Fruit fly (Drosophila melanogaster) whole organism, pupa: Measurements from ENCODE around the gene CG43051.

Source experiments
- CG10348 ChIP-seq: fragments of 200-800 bp; sonication (Bioruptor generic); IDR thresholded peaks from 2 replicates; pipeline ENCODE4 v1.3.6; 2022; ENCODE audit warnings: missing biosample characterization, missing genetic modification characterization
- CG12605 ChIP-seq: fragments of 200-800 bp; sonication (Bioruptor generic); IDR thresholded peaks from 2 replicates; pipeline ENCODE4 v1.3.6; 2022; ENCODE audit warnings: missing biosample characterization, missing genetic modification characterization
- CG13204 ChIP-seq: fragments of 200-800 bp; sonication (Bioruptor generic); optimal IDR thresholded peaks from 2 replicates; lab custom pipeline; 2018; ENCODE audit warnings: missing biosample characterization, mild to moderate bottlenecking, missing genetic modification characterization, moderate library complexity
- CG14655 ChIP-seq: fragments of 200-800 bp; sonication (Bioruptor generic); optimal IDR thresholded peaks from 3 replicates; lab custom pipeline; 2017; ENCODE audit warnings: mild to moderate bottlenecking, missing biosample characterization, missing genetic modification reagents, missing genetic modification characterization
- CG15710 ChIP-seq: fragments of 200-800 bp; sonication (Bioruptor generic); optimal IDR thresholded peaks from 2 replicates; lab custom pipeline; 2018; ENCODE audit warnings: missing biosample characterization, mild to moderate bottlenecking, missing genetic modification characterization, moderate library complexity
- CG17806 ChIP-seq: fragments of 200-800 bp; sonication (Bioruptor generic); optimal IDR thresholded peaks from 2 replicates; lab custom pipeline; 2018; ENCODE audit warnings: missing biosample characterization, mild to moderate bottlenecking, missing genetic modification characterization, moderate library complexity
- CG32121 ChIP-seq: fragments of 200-800 bp; sonication (Bioruptor generic); IDR thresholded peaks from 2 replicates; pipeline ENCODE4 v1.3.6; 2022; ENCODE audit warnings: missing biosample characterization, missing genetic modification characterization
- CG34367 ChIP-seq: fragments of 200-800 bp; sonication (Bioruptor generic); optimal IDR thresholded peaks from 2 replicates; lab custom pipeline; 2018; ENCODE audit warnings: missing biosample characterization, mild to moderate bottlenecking, missing genetic modification characterization
- CG4496 ChIP-seq: fragments of 200-800 bp; sonication (Bioruptor generic); IDR thresholded peaks from 3 replicates; pipeline ENCODE4 v1.3.6; 2022; ENCODE audit warnings: missing biosample characterization, missing genetic modification characterization
- CG8159 ChIP-seq: fragments of 200-800 bp; sonication (Bioruptor generic); optimal IDR thresholded peaks from 3 replicates; lab custom pipeline; 2018; ENCODE audit warnings: missing biosample characterization, mild to moderate bottlenecking, missing genetic modification characterization, moderate library complexity
- CG8301 ChIP-seq: fragments of 200-800 bp; sonication (Bioruptor generic); optimal IDR thresholded peaks from 2 replicates; lab custom pipeline; 2018; ENCODE audit warnings: missing biosample characterization, mild to moderate bottlenecking, missing genetic modification characterization
- CG9948 ChIP-seq: fragments of 200-800 bp; sonication (Bioruptor generic); optimal IDR thresholded peaks from 2 replicates; lab custom pipeline; 2018; ENCODE audit warnings: missing biosample characterization, mild to moderate bottlenecking, missing genetic modification characterization, moderate library complexity
- D1 ChIP-seq: fragments of 200-800 bp; sonication (Bioruptor generic); optimal IDR thresholded peaks from 2 replicates; lab custom pipeline; 2018; ENCODE audit warnings: missing biosample characterization, mild to moderate bottlenecking, missing genetic modification characterization, moderate library complexity
- EcR ChIP-seq: fragments of 200-800 bp; sonication (Bioruptor generic); optimal IDR thresholded peaks from 3 replicates; lab custom pipeline; 2019; ENCODE audit warnings: missing biosample characterization, missing genetic modification characterization, mild to moderate bottlenecking, moderate library complexity, missing genetic modification reagents
- Ets98B ChIP-seq: fragments of 200-800 bp; sonication (Bioruptor generic); IDR thresholded peaks from 2 replicates; pipeline ENCODE4 v1.3.6; 2022; ENCODE audit warnings: missing biosample characterization, missing genetic modification characterization
- Pif1A ChIP-seq: fragments of 200-800 bp; sonication (Bioruptor generic); optimal IDR thresholded peaks from 3 replicates; lab custom pipeline; 2016; ENCODE audit warnings: missing biosample characterization, missing genetic modification characterization
- Pif1B ChIP-seq: fragments of 200-800 bp; sonication (Bioruptor generic); optimal IDR thresholded peaks from 3 replicates; lab custom pipeline; 2016; ENCODE audit warnings: missing biosample characterization, missing genetic modification characterization
- Snoo ChIP-seq: fragments of 200-800 bp; sonication (Bioruptor generic); optimal IDR thresholded peaks from 3 replicates; lab custom pipeline; 2017; ENCODE audit warnings: missing biosample characterization, mild to moderate bottlenecking, missing genetic modification characterization, inconsistent platforms
- fd96Ca ChIP-seq: fragments of 200-800 bp; sonication (Bioruptor generic); IDR thresholded peaks from 3 replicates; pipeline ENCODE4 v1.3.6; 2022; ENCODE audit warnings: missing biosample characterization, missing genetic modification characterization
- gl ChIP-seq: fragments of 200-800 bp; sonication (Bioruptor generic); optimal IDR thresholded peaks from 2 replicates; lab custom pipeline; 2018; ENCODE audit warnings: missing biosample characterization, mild to moderate bottlenecking, missing genetic modification characterization
- rn ChIP-seq: fragments of 200-800 bp; sonication (Bioruptor generic); IDR thresholded peaks from 2 replicates; pipeline ENCODE4 v1.3.6; 2022; ENCODE audit warnings: missing biosample characterization, missing genetic modification characterization

The CG43051 gene

DNA sequence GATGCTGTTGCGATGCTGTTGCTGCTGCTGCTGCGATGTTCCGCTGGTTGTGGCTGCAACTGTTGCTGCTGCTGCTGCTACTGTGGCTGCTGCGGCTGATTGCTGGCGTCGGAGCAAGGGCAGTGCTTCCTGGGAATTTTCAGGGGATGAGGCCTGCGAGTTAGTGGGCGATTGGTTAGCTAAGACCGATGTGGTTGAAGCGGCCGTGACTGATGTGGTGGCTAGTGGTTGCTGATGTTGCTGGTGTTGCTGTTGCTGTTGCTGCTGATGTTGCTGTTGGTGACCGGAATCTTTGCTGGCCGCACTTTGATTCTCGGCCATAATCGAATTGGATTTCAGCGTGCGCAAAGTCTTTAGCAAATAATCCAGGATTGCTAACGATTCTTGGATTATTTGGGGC is 31.6 kb downstream of the CG43051 start:
- TF ChIP-seq EcR (GFP tag; lab: Kevin White, UChicago): no peak
- TF ChIP-seq CG4496 (GFP tag; lab: Robert Waterston, UW): 0 out of 3 replicates have a peak, but pooled peaks have one; percentile 20

DNA sequence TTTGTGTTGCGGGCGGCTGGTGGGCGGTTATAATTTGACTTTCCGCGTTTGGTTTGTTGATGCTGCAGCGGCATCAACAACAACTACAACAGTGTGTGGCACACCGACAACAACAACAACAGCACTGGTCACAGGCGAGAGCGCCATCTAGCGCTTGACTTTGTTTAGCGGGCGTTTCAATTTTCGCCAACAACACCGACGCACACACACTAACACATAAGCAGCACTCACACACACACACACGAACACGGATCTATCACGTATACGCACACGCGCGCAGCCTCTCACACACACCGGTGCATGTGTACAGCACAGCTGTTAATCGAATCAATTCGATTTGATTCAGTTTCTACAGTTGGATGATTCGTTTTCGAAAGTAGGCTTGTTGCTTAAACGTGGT is 32.5 kb downstream of the CG43051 start:
- TF ChIP-seq Snoo (tag; lab: Kevin White, UChicago) (no peak), CG8159 (no peak), CG4496 (GFP tag; lab: Robert Waterston, UW) (peak; percentile 45; the same call in 1 of the 3 replicates)

DNA sequence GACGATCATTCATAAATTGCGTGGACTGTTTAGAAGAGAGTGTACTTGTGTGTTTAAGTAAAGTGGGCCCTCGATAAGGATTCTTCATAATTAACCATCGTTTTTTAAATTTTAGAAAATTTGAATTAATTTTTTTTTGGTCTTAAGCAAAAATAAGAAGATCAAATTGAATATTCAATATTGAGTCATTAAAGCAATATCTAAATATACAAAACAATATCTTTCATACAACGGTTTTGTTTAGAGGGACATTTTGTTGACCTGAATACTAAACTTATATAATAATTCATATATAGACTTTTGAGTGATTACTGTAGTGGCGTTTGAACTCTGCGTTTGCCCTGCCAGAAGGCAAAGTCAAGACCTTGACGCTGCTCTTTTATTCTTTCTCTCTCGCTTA is 34.3 kb downstream of the CG43051 start:
- no peak for TF ChIP-seq CG8301 (tag; lab: Kevin White, UChicago)
- peak; percentile 5 for TF ChIP-seq CG8159
- TF ChIP-seq, all 21 proteins: peak for 1

DNA sequence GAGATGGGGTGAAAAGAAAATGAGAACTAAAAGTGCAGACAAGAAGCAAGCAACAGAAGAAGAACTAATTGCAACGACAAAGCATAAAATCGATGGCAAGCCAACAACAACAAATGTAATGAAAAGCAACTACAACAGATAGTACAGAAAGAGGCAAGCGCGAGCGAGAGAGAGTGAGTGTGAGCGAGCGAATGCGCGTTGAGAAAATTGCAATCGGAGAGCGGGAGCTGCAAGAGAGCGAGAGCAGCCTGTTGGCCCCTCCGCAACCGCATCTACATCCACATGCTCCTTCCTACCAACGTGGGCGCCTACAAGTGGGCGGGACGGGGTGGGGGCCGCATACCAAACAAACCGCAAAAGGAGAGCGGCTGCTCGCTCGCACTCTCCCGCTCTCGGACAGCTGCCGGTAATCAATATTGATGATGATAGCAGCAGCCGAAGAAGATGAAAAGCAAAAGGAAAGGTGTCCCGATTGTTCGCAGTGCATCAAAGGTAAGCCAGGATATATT is 35.4 kb downstream of the CG43051 start:
- TF ChIP-seq CG9948 (tag; lab: Kevin White, UChicago) (no peak), Snoo (tag; lab: Kevin White, UChicago) (peak; percentile 52), CG8301 (tag; lab: Kevin White, UChicago) (peak; percentile 4), rn (GFP tag; lab: Robert Waterston, UW) (no peak), CG32121 (peak; percentile 83), CG10348 (GFP tag; lab: Robert Waterston, UW) (no peak), CG8159 (peak; percentile 24), Pif1B (peak; percentile 65), Ets98B (GFP tag; lab: Robert Waterston, UW) (peak; percentile 89), CG34367 (no peak), CG12605 (peak; percentile 90), CG4496 (GFP tag; lab: Robert Waterston, UW) (peak; percentile 86), CG15710 (tag; lab: Kevin White, UChicago) (peak; percentile 39), EcR (GFP tag; lab: Kevin White, UChicago) (peak; percentile 81), CG14655 (GFP tag; lab: Kevin White, UChicago) (peak; percentile 36), fd96Ca (GFP tag; lab: Robert Waterston, UW) (peak; percentile 87), D1 (tag; lab: Kevin White, UChicago) (no peak), Pif1A (GFP tag; lab: Kevin White, UChicago) (peak; percentile 48), CG17806 (tag; lab: Kevin White, UChicago) (no peak), CG13204 (GFP tag; lab: Kevin White, UChicago) (peak; percentile 89), gl (tag; lab: Kevin White, UChicago) (peak; percentile 65)
- TF ChIP-seq, all 21 proteins: peak for 15

DNA sequence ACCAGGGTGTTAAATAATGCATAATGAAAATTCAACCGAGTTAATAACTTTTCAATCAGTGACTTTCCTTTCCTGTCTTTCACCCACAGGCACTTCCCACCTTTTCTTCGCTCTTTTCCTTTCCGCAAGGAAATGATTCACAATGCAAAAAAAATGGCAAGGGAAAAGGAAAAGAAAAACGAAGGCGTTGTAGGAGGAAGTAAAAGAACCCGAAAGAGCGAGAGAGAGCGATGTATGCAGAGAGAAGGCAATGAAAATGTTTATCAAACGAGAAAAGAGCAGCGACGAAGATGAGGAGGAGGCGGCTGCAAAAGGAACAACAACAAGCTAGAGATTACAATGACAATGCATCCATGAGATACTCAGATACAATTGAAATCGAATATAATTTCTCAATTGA is 36.1 kb downstream of the CG43051 start:
- no peak for TF ChIP-seq CG8301 (tag; lab: Kevin White, UChicago)
- TF ChIP-seq D1 (tag; lab: Kevin White, UChicago): no peak
- no peak for TF ChIP-seq Snoo (tag; lab: Kevin White, UChicago)
- no peak for TF ChIP-seq fd96Ca (GFP tag; lab: Robert Waterston, UW)
- peak; percentile 68 for TF ChIP-seq CG4496 (GFP tag; lab: Robert Waterston, UW)
- peak; percentile 19 for TF ChIP-seq CG13204 (GFP tag; lab: Kevin White, UChicago)
- TF ChIP-seq CG15710 (tag; lab: Kevin White, UChicago): peak; percentile 41
- peak; percentile 12 for TF ChIP-seq CG8159
- no peak for TF ChIP-seq EcR (GFP tag; lab: Kevin White, UChicago)
- TF ChIP-seq CG9948 (tag; lab: Kevin White, UChicago): no peak
- peak; percentile 1 for TF ChIP-seq CG14655 (GFP tag; lab: Kevin White, UChicago)
- TF ChIP-seq rn (GFP tag; lab: Robert Waterston, UW): no peak
- TF ChIP-seq CG34367: peak; percentile 48
- TF ChIP-seq CG12605: peak; percentile 28; the same call in 1 of the 2 replicates
- TF ChIP-seq Pif1A (GFP tag; lab: Kevin White, UChicago): peak; percentile 2
- peak; percentile 8 for TF ChIP-seq Pif1B
- TF ChIP-seq Ets98B (GFP tag; lab: Robert Waterston, UW): no peak
- no peak for TF ChIP-seq CG32121
- peak; percentile 67 for TF ChIP-seq gl (tag; lab: Kevin White, UChicago)
- TF ChIP-seq CG17806 (tag; lab: Kevin White, UChicago): no peak
- TF ChIP-seq, all 21 proteins: peak for 10

DNA sequence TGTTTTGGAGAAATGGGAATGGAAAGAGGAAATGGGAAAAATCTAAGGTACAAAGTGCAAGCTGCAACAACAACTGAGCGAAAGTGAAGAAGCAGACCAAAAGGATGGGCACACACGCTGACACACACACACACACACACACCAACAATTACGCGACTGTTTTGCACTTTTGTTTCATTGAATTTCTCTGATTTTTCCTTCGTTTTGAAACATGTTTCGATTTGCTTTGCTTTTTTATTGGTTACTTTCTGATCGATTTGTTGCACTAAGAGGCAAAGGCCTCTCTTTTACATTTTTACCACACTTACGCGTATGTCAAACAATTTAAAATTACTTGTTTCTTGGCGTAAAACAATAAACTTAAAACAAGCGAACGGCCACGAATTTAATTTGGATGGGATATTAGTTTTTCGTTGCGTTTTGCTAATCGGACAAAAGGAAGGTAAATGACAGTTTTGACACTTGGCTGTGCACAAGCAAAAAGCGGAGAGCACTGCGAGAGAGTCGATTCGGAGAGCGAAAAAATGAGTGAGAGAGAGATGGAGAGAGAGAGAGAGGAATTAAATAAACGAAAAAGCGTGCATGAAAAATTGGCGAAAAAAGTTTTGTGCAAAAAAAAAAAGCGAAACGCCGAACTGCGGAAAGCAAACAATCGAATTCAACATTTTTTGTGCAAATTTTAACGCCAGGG is 37.7 kb downstream of the CG43051 start:
- no peak for TF ChIP-seq D1 (tag; lab: Kevin White, UChicago)
- no peak for TF ChIP-seq Snoo (tag; lab: Kevin White, UChicago)
- TF ChIP-seq gl (tag; lab: Kevin White, UChicago): peak; percentile 26
- TF ChIP-seq CG10348 (GFP tag; lab: Robert Waterston, UW): no peak
- no peak for TF ChIP-seq CG9948 (tag; lab: Kevin White, UChicago)
- no peak for TF ChIP-seq CG34367
- TF ChIP-seq CG12605: 0 out of 2 replicates have a peak, but pooled peaks have one; percentile 38
- peak; percentile 35 for TF ChIP-seq EcR (GFP tag; lab: Kevin White, UChicago)
- no peak for TF ChIP-seq CG13204 (GFP tag; lab: Kevin White, UChicago)
- no peak for TF ChIP-seq CG4496 (GFP tag; lab: Robert Waterston, UW)
- peak; percentile 41; the same call in 1 of the 2 replicates for TF ChIP-seq Ets98B (GFP tag; lab: Robert Waterston, UW)
- TF ChIP-seq Pif1B: no peak
- TF ChIP-seq CG8159: no peak
- no peak for TF ChIP-seq Pif1A (GFP tag; lab: Kevin White, UChicago)
- TF ChIP-seq fd96Ca (GFP tag; lab: Robert Waterston, UW): peak; percentile 73; the same call in 2 of the 3 replicates
- no peak for TF ChIP-seq rn (GFP tag; lab: Robert Waterston, UW)
- TF ChIP-seq CG17806 (tag; lab: Kevin White, UChicago): no peak
- TF ChIP-seq CG15710 (tag; lab: Kevin White, UChicago): no peak
- TF ChIP-seq CG32121: peak; percentile 8; the same call in 1 of the 2 replicates
- peak; percentile 55 for TF ChIP-seq CG14655 (GFP tag; lab: Kevin White, UChicago)
- TF ChIP-seq CG8301 (tag; lab: Kevin White, UChicago): peak; percentile 33
- TF ChIP-seq, all 21 proteins: peak for 8
